Worm (Caenorhabditis elegans) whole organism, midembryonic: ENCODE measurements around the gene rpl-23.

ENCODE experiments used
- T22C8.4 ChIP-seq: fragments of 200-800 bp; sonication (Bioruptor generic); IDR thresholded peaks from 2 replicates; pipeline ENCODE4 v1.3.6; 2022; ENCODE audit warnings: missing genetic modification characterization, missing compliant biosample characterization
- cog-1 ChIP-seq: sonication (generic microtip); optimal IDR thresholded peaks from 2 replicates; lab custom pipeline; 2016; ENCODE audit warnings: missing genetic modification characterization, missing compliant biosample characterization
- flt-1 ChIP-seq: fragments of 200-800 bp; sonication (Bioruptor generic); IDR thresholded peaks from 2 replicates; pipeline ENCODE4 v1.3.6; 2022; ENCODE audit warnings: missing genetic modification characterization, missing compliant biosample characterization
- ref-1 ChIP-seq: fragments of 200-800 bp; sonication (Bioruptor generic); conservative IDR thresholded peaks from 2 replicates; pipeline ENCODE4 v1.3.6; 2022; ENCODE audit warnings: missing genetic modification reagents, missing genetic modification characterization, missing compliant biosample characterization
- tab-1 ChIP-seq: fragments of 200-800 bp; sonication (Bioruptor generic); IDR thresholded peaks from 2 replicates; pipeline ENCODE4 v1.3.6; 2022; ENCODE audit warnings: missing genetic modification characterization, missing compliant biosample characterization

- TF ChIP-seq cog-1 (tag; lab: Kevin White, UChicago) (no peak), ref-1 (GFP tag; lab: Robert Waterston, UW) (no peak), flt-1 (no peak), T22C8.4 (GFP tag; lab: Robert Waterston, UW) (no peak), tab-1 (GFP tag; lab: Robert Waterston, UW) (no peak)
Observed at ce11 chrIII:5711242-5711641, 5.3 kb upstream of the rpl-23 start, which contains the start of gene rbm-26.
